Worm (Caenorhabditis elegans): ENCODE results near the gene srg-40.

DNA sequence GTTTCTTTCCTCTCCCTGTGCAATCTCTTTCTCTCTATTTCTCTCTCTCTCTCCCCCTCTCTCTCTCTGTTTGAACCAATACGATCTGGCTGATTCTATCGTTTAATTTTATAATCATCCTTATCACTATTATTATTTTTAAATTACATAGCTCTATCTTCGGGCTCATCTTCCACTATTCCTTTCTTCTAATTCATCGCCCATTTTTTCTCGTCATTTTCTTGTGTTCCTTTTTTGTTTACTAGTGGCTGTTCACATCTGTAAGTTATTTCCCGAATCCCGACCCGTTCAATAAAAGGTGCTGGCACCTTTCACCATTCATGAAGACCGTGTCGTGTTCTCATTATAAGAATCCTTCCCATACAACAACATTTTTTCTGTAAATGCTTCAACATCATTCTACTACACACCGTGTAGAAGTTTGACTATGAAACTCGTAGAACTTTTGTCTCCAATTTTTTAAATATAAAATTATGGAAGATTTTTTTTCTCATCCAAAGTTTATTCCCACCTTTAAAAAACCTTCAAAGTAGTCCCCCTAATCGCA is 46.1 kb downstream of the srg-40 start:
- TF ChIP-seq aly-1 (tag; optimal IDR thresholded peaks at IDR 0.05) (no peak), ama-1 (optimal IDR thresholded peaks at IDR 0.05) (no peak), ceh-13 (GFP tag; optimal IDR thresholded peaks at IDR 0.05) (no peak), tbx-37 (GFP tag; conservative IDR thresholded peaks at IDR 0.05) (no peak), B0310.2 (tag; optimal IDR thresholded peaks at IDR 0.05) (no peak), sea-1 (GFP tag; conservative IDR thresholded peaks at IDR 0.05) (no peak), hmbx-1 (tag; optimal IDR thresholded peaks at IDR 0.05) (no peak), hnd-1 (tag; optimal IDR thresholded peaks at IDR 0.05) (no peak), tbx-11 (GFP tag; IDR thresholded peaks at IDR 0.05) (no peak)
